Fruit fly (Drosophila melanogaster) whole organism, prepupa: ENCODE data around the gene Polr3G.

ENCODE experiments used
- CG10631 ChIP-seq: fragments of 200-800 bp; sonication (Bioruptor generic); optimal IDR thresholded peaks from 2 replicates; lab custom pipeline; 2016; ENCODE audit warnings: missing biosample characterization, missing genetic modification characterization
- CG15336 ChIP-seq: fragments of 200-800 bp; sonication (Bioruptor generic); IDR thresholded peaks from 2 replicates; pipeline ENCODE4 v1.3.6; 2022; ENCODE audit warnings: missing biosample characterization, missing genetic modification characterization
- CG3919 ChIP-seq: fragments of 200-800 bp; sonication (Bioruptor generic); optimal IDR thresholded peaks from 3 replicates; lab custom pipeline; 2016; ENCODE audit warnings: missing biosample characterization, missing genetic modification characterization
- CG4318 ChIP-seq: fragments of 200-800 bp; sonication (Bioruptor generic); optimal IDR thresholded peaks from 3 replicates; lab custom pipeline; 2017; ENCODE audit warnings: missing biosample characterization, mild to moderate bottlenecking, missing genetic modification characterization
- CG6163 ChIP-seq: fragments of 200-800 bp; sonication (Bioruptor generic); IDR thresholded peaks from 3 replicates; pipeline ENCODE4 v1.3.6; 2022; ENCODE audit warnings: missing biosample characterization, missing genetic modification characterization
- CG8319 ChIP-seq: fragments of 200-800 bp; sonication (Bioruptor generic); optimal IDR thresholded peaks from 3 replicates; lab custom pipeline; 2016; ENCODE audit warnings: missing biosample characterization, missing genetic modification characterization
- Ets96B ChIP-seq: fragments of 200-800 bp; optimal IDR thresholded peaks from 2 replicates; lab custom pipeline; 2019; ENCODE audit warnings: missing biosample characterization, mild to moderate bottlenecking, missing genetic modification characterization, moderate library complexity
- Lpt ChIP-seq: fragments of 200-800 bp; sonication (Bioruptor generic); optimal IDR thresholded peaks from 3 replicates; lab custom pipeline; 2016; ENCODE audit warnings: missing biosample characterization, missing genetic modification characterization
- OdsH ChIP-seq: fragments of 200-800 bp; sonication (Bioruptor generic); optimal IDR thresholded peaks from 3 replicates; lab custom pipeline; 2016; ENCODE audit warnings: missing biosample characterization, missing genetic modification characterization
- Sox15 ChIP-seq: fragments of 200-800 bp; sonication (Bioruptor generic); optimal IDR thresholded peaks from 3 replicates; lab custom pipeline; 2016; ENCODE audit warnings: missing biosample characterization, missing genetic modification characterization
- esn ChIP-seq: fragments of 200-800 bp; sonication (Bioruptor generic); optimal IDR thresholded peaks from 2 replicates; lab custom pipeline; 2016; ENCODE audit warnings: missing biosample characterization, mild to moderate bottlenecking, missing genetic modification characterization, moderate library complexity
- fd85E ChIP-seq: fragments of 200-800 bp; sonication (Bioruptor generic); optimal IDR thresholded peaks from 3 replicates; lab custom pipeline; 2016; ENCODE audit warnings: missing biosample characterization, missing genetic modification characterization

DNA sequence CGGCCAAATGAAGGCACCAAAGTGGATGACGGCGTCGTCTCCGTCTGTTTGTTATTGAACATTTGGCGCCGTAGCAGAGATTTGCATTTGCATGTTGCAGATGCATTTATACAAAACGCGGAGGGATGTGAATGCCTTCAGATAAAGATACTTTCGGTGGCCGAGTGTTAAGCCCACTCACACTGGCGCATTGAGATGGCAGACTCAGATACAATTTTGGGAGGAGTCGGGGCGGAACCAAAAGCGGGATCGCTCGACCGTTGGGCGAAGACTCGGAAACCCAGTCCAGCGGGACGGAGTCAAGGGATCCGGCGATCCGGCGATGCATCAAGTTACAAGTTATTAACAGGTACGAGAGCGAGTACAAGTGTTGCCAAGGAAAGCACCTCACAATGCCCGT, 14.8 kb downstream of the Polr3G start:
- TF ChIP-seq CG3919 (GFP tag; lab: Kevin White, UChicago) (no peak), Lpt (GFP tag; lab: Kevin White, UChicago) (no peak), esn (GFP tag; lab: Kevin White, UChicago) (no peak), CG4318 (GFP tag; lab: Kevin White, UChicago) (no peak), Ets96B (tag; lab: Kevin White, UChicago) (no peak), OdsH (GFP tag; lab: Kevin White, UChicago) (no peak), Sox15 (GFP tag; lab: Kevin White, UChicago) (no peak), CG15336 (GFP tag; lab: Robert Waterston, UW) (no peak), fd85E (GFP tag; lab: Kevin White, UChicago) (no peak), CG10631 (no peak), CG6163 (GFP tag; lab: Robert Waterston, UW) (no peak), CG8319 (GFP tag; lab: Kevin White, UChicago) (no peak)
